Worm (Caenorhabditis elegans) whole organism, young adult: ENCODE data around the gene W02D7.12.

Experiments
- B0336.3 ChIP-seq: fragments of 200-800 bp; sonication (Bioruptor generic); IDR thresholded peaks from 2 replicates; pipeline ENCODE4 v1.3.6; 2022; ENCODE audit warnings: missing genetic modification characterization, missing compliant biosample characterization
- C17E4.6 ChIP-seq: fragments of 200-800 bp; sonication (Bioruptor generic); IDR thresholded peaks from 2 replicates; pipeline ENCODE4 v1.3.6; 2022; ENCODE audit warnings: missing genetic modification reagents, missing genetic modification characterization, missing compliant biosample characterization
- D2030.7 ChIP-seq: fragments of 200-800 bp; sonication (Bioruptor generic); IDR thresholded peaks from 2 replicates; pipeline ENCODE4 v1.3.6; 2022; ENCODE audit warnings: missing genetic modification reagents, missing genetic modification characterization, missing compliant biosample characterization
- F23B12.7 ChIP-seq: sonication (generic microtip); optimal IDR thresholded peaks from 2 replicates; lab custom pipeline; 2017; ENCODE audit warnings: missing genetic modification characterization, mild to moderate bottlenecking, missing compliant biosample characterization, antibody characterized with exemption, moderate library complexity; ENCODE audit not compliant: insufficient read depth
- F57C9.4 ChIP-seq: sonication (generic microtip); optimal IDR thresholded peaks from 2 replicates; lab custom pipeline; 2017; ENCODE audit warnings: mild to moderate bottlenecking, missing genetic modification characterization, missing compliant biosample characterization
- Y79H2A.3 ChIP-seq: fragments of 200-800 bp; sonication (Bioruptor generic); conservative IDR thresholded peaks from 2 replicates; pipeline ENCODE4 v1.3.6; 2022; ENCODE audit warnings: missing genetic modification reagents, missing genetic modification characterization, missing compliant biosample characterization
- Y95B8A.8 ChIP-seq: fragments of 200-800 bp; sonication (Bioruptor generic); IDR thresholded peaks from 2 replicates; pipeline ENCODE4 v1.3.6; 2022; ENCODE audit warnings: missing genetic modification reagents, missing genetic modification characterization, missing compliant biosample characterization
- ZK185.1 ChIP-seq: sonication (generic microtip); optimal IDR thresholded peaks from 2 replicates; lab custom pipeline; 2016; ENCODE audit warnings: mild to moderate bottlenecking, missing genetic modification characterization, missing compliant biosample characterization; ENCODE audit not compliant: poor library complexity, severe bottlenecking
- ama-1 ChIP-seq, 3 experiments: fragments of 150-350 bp in 1 of 3; sonication (generic microtip) in 2 of 3; optimal IDR thresholded peaks; 2 replicates each; lab custom pipeline; 2014 to 2018; ENCODE audit warnings: missing biosample characterization in 2 of 3, missing genetic modification characterization in 2 of 3, missing genetic modification reagents in 2 of 3
- aptf-2 ChIP-seq: fragments of 200-800 bp; sonication (Bioruptor generic); conservative IDR thresholded peaks from 2 replicates; pipeline ENCODE4 v1.3.6; 2022; ENCODE audit warnings: missing genetic modification reagents, missing genetic modification characterization, missing compliant biosample characterization
- athp-1 ChIP-seq: sonication (generic microtip); optimal IDR thresholded peaks from 2 replicates; lab custom pipeline; 2017; ENCODE audit warnings: mild to moderate bottlenecking, missing genetic modification characterization, missing compliant biosample characterization
- attf-3 ChIP-seq: fragments of 200-800 bp; sonication (Bioruptor generic); conservative IDR thresholded peaks from 2 replicates; pipeline ENCODE4 v1.3.6; 2022; ENCODE audit warnings: missing genetic modification reagents, missing genetic modification characterization, missing compliant biosample characterization
- attf-5 ChIP-seq: fragments of 200-800 bp; sonication (Bioruptor generic); optimal IDR thresholded peaks from 2 replicates; lab custom pipeline; 2018; ENCODE audit warnings: mild to moderate bottlenecking, missing genetic modification characterization, missing compliant biosample characterization
- ceh-40 ChIP-seq: fragments of 200-800 bp; sonication (Bioruptor generic); IDR thresholded peaks from 2 replicates; pipeline ENCODE4 v1.3.6; 2022; ENCODE audit warnings: missing genetic modification characterization, missing compliant biosample characterization
- dox-1 ChIP-seq: fragments of 200-800 bp; sonication (Bioruptor generic); IDR thresholded peaks from 2 replicates; pipeline ENCODE4 v1.3.6; 2022; ENCODE audit warnings: missing genetic modification reagents, missing genetic modification characterization, missing compliant biosample characterization
- ekl-4 ChIP-seq: fragments of 200-800 bp; sonication (Bioruptor generic); IDR thresholded peaks from 2 replicates; pipeline ENCODE4 v1.3.6; 2022; ENCODE audit warnings: missing genetic modification reagents, missing genetic modification characterization, missing compliant biosample characterization
- hmg-1.2 ChIP-seq: fragments of 200-800 bp; sonication (Bioruptor generic); IDR thresholded peaks from 2 replicates; pipeline ENCODE4 v1.3.6; 2022; ENCODE audit warnings: missing genetic modification reagents, missing genetic modification characterization, missing compliant biosample characterization
- hsf-1 ChIP-seq: fragments of 200-800 bp; sonication (Bioruptor generic); IDR thresholded peaks from 2 replicates; pipeline ENCODE4 v1.3.6; 2022; ENCODE audit warnings: missing genetic modification reagents, missing genetic modification characterization, missing compliant biosample characterization
- let-607 ChIP-seq, 2 experiments: fragments of 200-800 bp in 1 of 2; sonication (Bioruptor generic) in 1 of 2; sonication (generic microtip) in 1 of 2; optimal IDR thresholded peaks; 2 replicates each; lab custom pipeline; 2016 to 2018; ENCODE audit warnings: mild to moderate bottlenecking in 2 of 2, missing compliant biosample characterization in 2 of 2, missing genetic modification characterization in 2 of 2, moderate library complexity in 2 of 2, missing genotype in 1 of 2
- lin-35 ChIP-seq, 3 experiments: fragments of 150-350 bp in 2 of 3; sonication (generic microtip) in 1 of 3; optimal IDR thresholded peaks; 2 replicates each; lab custom pipeline; 2014 to 2018; ENCODE audit warnings: missing biosample characterization in 3 of 3, missing genetic modification characterization in 3 of 3, missing genetic modification reagents in 3 of 3
- lin-54 ChIP-seq: fragments of 200-800 bp; sonication (Bioruptor generic); optimal IDR thresholded peaks from 2 replicates; lab custom pipeline; 2018; ENCODE audit warnings: mild to moderate bottlenecking, missing genetic modification characterization, missing compliant biosample characterization
- lsl-1 ChIP-seq: fragments of 200-800 bp; sonication (Bioruptor generic); optimal IDR thresholded peaks from 2 replicates; lab custom pipeline; 2018; ENCODE audit warnings: mild to moderate bottlenecking, missing genetic modification characterization, moderate library complexity, missing compliant biosample characterization
- lsy-27 ChIP-seq: sonication (generic microtip); optimal IDR thresholded peaks from 2 replicates; lab custom pipeline; 2017; ENCODE audit warnings: missing genetic modification characterization, mild to moderate bottlenecking, missing compliant biosample characterization, antibody characterized with exemption, missing genotype, borderline replicate concordance; ENCODE audit not compliant: insufficient read depth
- madf-3 ChIP-seq: fragments of 200-800 bp; sonication (Bioruptor generic); IDR thresholded peaks from 2 replicates; pipeline ENCODE4 v1.3.6; 2022; ENCODE audit warnings: missing genetic modification reagents, missing genetic modification characterization, missing compliant biosample characterization
- madf-6 ChIP-seq: fragments of 200-800 bp; sonication (Bioruptor generic); IDR thresholded peaks from 2 replicates; pipeline ENCODE4 v1.3.6; 2022; ENCODE audit warnings: missing genetic modification reagents, missing genetic modification characterization, missing compliant biosample characterization
- mcd-1 ChIP-seq: fragments of 200-800 bp; sonication (Bioruptor generic); IDR thresholded peaks from 2 replicates; pipeline ENCODE4 v1.3.6; 2022; ENCODE audit warnings: missing genetic modification reagents, missing genetic modification characterization, missing compliant biosample characterization
- mes-4 ChIP-seq: sonication (generic microtip); optimal IDR thresholded peaks from 2 replicates; lab custom pipeline; 2016; ENCODE audit warnings: missing genotype, missing genetic modification characterization, missing compliant biosample characterization
- mxl-1 ChIP-seq: sonication (generic microtip); optimal IDR thresholded peaks from 2 replicates; lab custom pipeline; 2016; ENCODE audit warnings: missing genetic modification characterization, missing compliant biosample characterization
- nfya-1 ChIP-seq: sonication (generic microtip); optimal IDR thresholded peaks from 2 replicates; lab custom pipeline; 2017; ENCODE audit warnings: antibody characterized with exemption, missing compliant biosample characterization, missing genetic modification characterization, borderline replicate concordance; ENCODE audit not compliant: insufficient read depth
- nhr-80 ChIP-seq: sonication (generic microtip); optimal IDR thresholded peaks from 2 replicates; lab custom pipeline; 2016; ENCODE audit warnings: missing genetic modification characterization, missing compliant biosample characterization
- pbrm-1 ChIP-seq: fragments of 200-800 bp; sonication (Bioruptor generic); IDR thresholded peaks from 2 replicates; pipeline ENCODE4 v1.3.6; 2022; ENCODE audit warnings: missing genetic modification reagents, missing genetic modification characterization, missing compliant biosample characterization
- rec-8 ChIP-seq, 2 experiments: sonication (generic microtip); optimal IDR thresholded peaks; 2 replicates each; lab custom pipeline; 2016; ENCODE audit warnings: mild to moderate bottlenecking in 2 of 2, missing genetic modification characterization in 2 of 2, missing genetic modification reagents in 2 of 2, missing genotype in 2 of 2, missing biosample characterization in 1 of 2, missing compliant biosample characterization in 1 of 2, moderate library complexity in 1 of 2
- snpc-1.3 ChIP-seq: sonication (generic microtip); optimal IDR thresholded peaks from 2 replicates; lab custom pipeline; 2017; ENCODE audit warnings: missing genetic modification characterization, mild to moderate bottlenecking, missing compliant biosample characterization, antibody characterized with exemption, moderate library complexity, missing genotype, missing genetic modification reagents; ENCODE audit not compliant: insufficient read depth
- snpc-4 ChIP-seq, 5 experiments: fragments of 150-350 bp in 1 of 5; sonication (generic microtip) in 4 of 5; optimal IDR thresholded peaks; 2 replicates each; lab custom pipeline; 2014 to 2018; ENCODE audit warnings: missing genetic modification characterization in 5 of 5, missing biosample characterization in 3 of 5, antibody characterized with exemption in 2 of 5, mild to moderate bottlenecking in 2 of 5, missing compliant biosample characterization in 2 of 5, missing genotype in 2 of 5, moderate library complexity in 2 of 5, missing genetic modification reagents in 1 of 5
- tbp1 ChIP-seq: fragments of 200-800 bp; sonication (Bioruptor generic); optimal IDR thresholded peaks from 2 replicates; lab custom pipeline; 2018; ENCODE audit warnings: mild to moderate bottlenecking, missing genetic modification characterization, missing compliant biosample characterization
- zim-3 ChIP-seq: sonication (generic microtip); optimal IDR thresholded peaks from 2 replicates; lab custom pipeline; 2017; ENCODE audit warnings: mild to moderate bottlenecking, missing genetic modification characterization, moderate library complexity, missing compliant biosample characterization
- ztf-28 ChIP-seq: fragments of 200-800 bp; sonication (Bioruptor generic); IDR thresholded peaks from 2 replicates; pipeline ENCODE4 v1.3.6; 2022; ENCODE audit warnings: missing genetic modification reagents, missing genetic modification characterization, missing compliant biosample characterization

The W02D7.12 gene

ce11 chrV:8297504-8297903, 13.8 kb upstream of the W02D7.12 start, which contains the start of gene W02D7.4:
Gene W02D7.4, minus strand, starts transcription at chrV:8297604.
- TF ChIP-seq snpc-1.3 (tag; lab: Kevin White, UChicago) = no peak
- TF ChIP-seq nhr-80 (tag; lab: Kevin White, UChicago) = peak; percentile 33
- TF ChIP-seq, all 124 proteins: peak for 1

- TF ChIP-seq lin-35 (GFP tag; optimal IDR thresholded peaks at IDR 0.05; lab: Kevin White, UChicago) = no peak
- peak; percentile 79 for TF ChIP-seq aptf-2 (GFP tag; lab: Robert Waterston, UW)
- peak; percentile 8; the same call in 1 of the 2 replicates for TF ChIP-seq hsf-1 (GFP tag; lab: Robert Waterston, UW)
- no peak for TF ChIP-seq athp-1 (tag; lab: Kevin White, UChicago)
These were observed 12.0 kb upstream of the W02D7.12 start, which contains the start of gene W02D7.5 for ce11 chrV:8299191-8299854. Gene W02D7.5, minus strand, starts transcription at chrV:8299241.

- TF ChIP-seq Y79H2A.3 = no peak
- TF ChIP-seq ceh-40 (GFP tag; lab: Robert Waterston, UW) = 0 out of 2 replicates have a peak, but pooled peaks have one; percentile 39
- peak; percentile 41; the same call in 1 of the 2 replicates for TF ChIP-seq dox-1
- TF ChIP-seq madf-3 (GFP tag; lab: Robert Waterston, UW) = peak; percentile 67; the same call in 1 of the 2 replicates
- peak; percentile 41 for TF ChIP-seq attf-3 (GFP tag; lab: Robert Waterston, UW)
- TF ChIP-seq snpc-4 (GFP tag; optimal IDR thresholded peaks at IDR 0.05; lab: Kevin White, UChicago) = no peak
- TF ChIP-seq snpc-4 (tag; optimal IDR thresholded peaks at IDR 0.05; lab: Kevin White, UChicago) = peak in 1 of 4 experiments; percentile 54
- TF ChIP-seq nhr-80 (tag; lab: Kevin White, UChicago) = peak; percentile 8
- no peak for TF ChIP-seq mes-4 (tag; lab: Kevin White, UChicago)
- TF ChIP-seq lsl-1 (GFP tag; lab: Kevin White, UChicago) = peak; percentile 27
- TF ChIP-seq hmg-1.2 (GFP tag; lab: Robert Waterston, UW) = peak; percentile 37; the same call in 1 of the 2 replicates
- 0 out of 2 replicates have a peak, but pooled peaks have one; percentile 8 for TF ChIP-seq D2030.7
- TF ChIP-seq rec-8 (tag; optimal IDR thresholded peaks at IDR 0.05; lab: Kevin White, UChicago) = no peak
- peak; percentile 37 for TF ChIP-seq ama-1 (optimal IDR thresholded peaks at IDR 0.05; lab: Kevin White, UChicago)
- peak in 1 of 2 experiments; percentile 52 for TF ChIP-seq ama-1 (GFP tag; optimal IDR thresholded peaks at IDR 0.05; lab: Kevin White, UChicago)
- no peak for TF ChIP-seq F57C9.4
- TF ChIP-seq zim-3 (tag; lab: Kevin White, UChicago) = no peak
- peak; percentile 24 for TF ChIP-seq mxl-1 (tag; lab: Kevin White, UChicago)
- no peak for TF ChIP-seq nfya-1 (tag; lab: Kevin White, UChicago)
- peak; percentile 77 for TF ChIP-seq B0336.3 (GFP tag; lab: Robert Waterston, UW)
- no peak for TF ChIP-seq F23B12.7 (tag; lab: Kevin White, UChicago)
- peak; percentile 7 for TF ChIP-seq attf-5 (GFP tag; lab: Kevin White, UChicago)
- TF ChIP-seq lin-54 (GFP tag; lab: Kevin White, UChicago) = peak; percentile 39
- no peak for TF ChIP-seq ztf-28 (GFP tag; lab: Robert Waterston, UW)
- TF ChIP-seq ekl-4 = 0 out of 2 replicates have a peak, but pooled peaks have one; percentile 19
- TF ChIP-seq let-607 (tag; optimal IDR thresholded peaks at IDR 0.05; lab: Kevin White, UChicago) = peak in 1 of 2 experiments; percentile 70
- 0 out of 2 replicates have a peak, but pooled peaks have one; percentile 12 for TF ChIP-seq Y95B8A.8 (GFP tag; lab: Robert Waterston, UW)
- no peak for TF ChIP-seq C17E4.6 (GFP tag; lab: Robert Waterston, UW)
- TF ChIP-seq hsf-1 (GFP tag; lab: Robert Waterston, UW) = peak; percentile 57; the same call in 1 of the 2 replicates
- TF ChIP-seq madf-6 (GFP tag; lab: Robert Waterston, UW) = peak; percentile 51
- no peak for TF ChIP-seq lsy-27 (tag; lab: Kevin White, UChicago)
- peak; percentile 46; the same call in 1 of the 2 replicates for TF ChIP-seq mcd-1 (GFP tag; lab: Robert Waterston, UW)
- TF ChIP-seq ZK185.1 (tag; lab: Kevin White, UChicago) = peak; percentile 1
- TF ChIP-seq pbrm-1 (GFP tag; lab: Robert Waterston, UW) = peak; percentile 53; the same call in 1 of the 2 replicates
- TF ChIP-seq athp-1 (tag; lab: Kevin White, UChicago) = peak; percentile 30
- TF ChIP-seq tbp1 (GFP tag; lab: Kevin White, UChicago) = peak; percentile 34
These were observed 10.3 kb upstream of the W02D7.12 start, which contains the start of gene W02D7.6 for ce11 chrV:8300935-8301535. Gene W02D7.6, minus strand, starts transcription at chrV:8301507.
